Fruit fly (Drosophila melanogaster) whole organism, embryonic: ENCODE results near the gene BomT3.

ENCODE experiments used
- CG10431 ChIP-seq: fragments of 200-800 bp; sonication (Bioruptor generic); optimal IDR thresholded peaks from 3 replicates; lab custom pipeline; 2018; ENCODE audit warnings: missing biosample characterization, mild to moderate bottlenecking, missing genetic modification characterization
- CG11456 ChIP-seq: fragments of 200-800 bp; sonication (Bioruptor generic); IDR thresholded peaks from 3 replicates; pipeline ENCODE4 v1.3.6; 2022; ENCODE audit warnings: missing biosample characterization, missing genetic modification characterization
- CG11504 ChIP-seq: fragments of 200-800 bp; sonication (Bioruptor generic); optimal IDR thresholded peaks from 3 replicates; lab custom pipeline; 2019; ENCODE audit warnings: missing biosample characterization, mild to moderate bottlenecking, missing genetic modification characterization, moderate library complexity
- CG17186 ChIP-seq: fragments of 200-800 bp; sonication (Bioruptor generic); optimal IDR thresholded peaks from 3 replicates; lab custom pipeline; 2017; ENCODE audit warnings: missing biosample characterization, missing genetic modification reagents, missing genetic modification characterization
- CG1832 ChIP-seq: fragments of 200-800 bp; sonication (Bioruptor generic); optimal IDR thresholded peaks from 2 replicates; lab custom pipeline; 2017; ENCODE audit warnings: missing biosample characterization, mild to moderate bottlenecking, missing genetic modification characterization, inconsistent platforms
- CG31365 ChIP-seq: fragments of 200-800 bp; sonication (Bioruptor generic); optimal IDR thresholded peaks from 2 replicates; lab custom pipeline; 2018; ENCODE audit warnings: missing biosample characterization, mild to moderate bottlenecking, missing genetic modification characterization
- CG32532 ChIP-seq: fragments of 200-800 bp; sonication (Bioruptor generic); IDR thresholded peaks from 2 replicates; pipeline ENCODE4 v1.3.6; 2022; ENCODE audit warnings: missing biosample characterization, missing genetic modification characterization
- CG33557 ChIP-seq: fragments of 200-800 bp; sonication (Bioruptor generic); optimal IDR thresholded peaks from 2 replicates; lab custom pipeline; 2019; ENCODE audit warnings: missing biosample characterization, mild to moderate bottlenecking, missing genetic modification characterization, moderate library complexity
- CG34422 ChIP-seq: fragments of 200-800 bp; sonication (Bioruptor generic); IDR thresholded peaks from 3 replicates; pipeline ENCODE4 v1.3.6; 2022; ENCODE audit warnings: missing biosample characterization, missing genetic modification characterization
- CG3995 ChIP-seq: fragments of 200-800 bp; sonication (Bioruptor generic); optimal IDR thresholded peaks from 3 replicates; lab custom pipeline; 2016; ENCODE audit warnings: missing biosample characterization, missing genetic modification characterization
- CG4730 ChIP-seq: fragments of 200-800 bp; sonication (Bioruptor generic); IDR thresholded peaks from 2 replicates; pipeline ENCODE4 v1.3.6; 2022; ENCODE audit warnings: missing biosample characterization, missing genetic modification characterization
- CG6854 ChIP-seq: fragments of 200-800 bp; sonication (Bioruptor generic); optimal IDR thresholded peaks from 3 replicates; lab custom pipeline; 2017; ENCODE audit warnings: missing biosample characterization, mild to moderate bottlenecking, missing genetic modification characterization
- CG7987 ChIP-seq: fragments of 200-800 bp; sonication (Bioruptor generic); optimal IDR thresholded peaks from 2 replicates; lab custom pipeline; 2018; ENCODE audit warnings: missing biosample characterization, mild to moderate bottlenecking, missing genetic modification characterization, moderate library complexity
- CG8290 ChIP-seq, 3 experiments: fragments of 200-800 bp; sonication (Bioruptor generic); optimal IDR thresholded peaks; 2 replicates each; lab custom pipeline; 2016 to 2019; ENCODE audit warnings: missing biosample characterization in 3 of 3, missing genetic modification characterization in 3 of 3, mild to moderate bottlenecking in 2 of 3, moderate library complexity in 1 of 3
- CG9876 ChIP-seq: fragments of 200-800 bp; sonication (Bioruptor generic); optimal IDR thresholded peaks from 2 replicates; lab custom pipeline; 2016; ENCODE audit warnings: missing biosample characterization, missing genetic modification characterization
- D ChIP-seq, 2 experiments: fragments of 200-800 bp in 1 of 2; fragments of >200 bp in 1 of 2; sonication (Bioruptor generic) in 1 of 2; optimal IDR thresholded peaks; 2 replicates in 1 of 2; 3 replicates in 1 of 2; lab custom pipeline; 2017; ENCODE audit warnings: mild to moderate bottlenecking in 1 of 2, missing biosample characterization in 1 of 2, missing genetic modification characterization in 1 of 2, missing genetic modification reagents in 1 of 2
- Dfd ChIP-seq, 2 experiments: fragments of >200 bp; optimal IDR thresholded peaks; 2 replicates each; lab custom pipeline; 2017; ENCODE audit warnings: missing biosample characterization in 2 of 2, missing genetic modification characterization in 2 of 2
- Hr51 ChIP-seq, 2 experiments: fragments of 200-800 bp; sonication (Bioruptor generic); optimal IDR thresholded peaks; 2 replicates in 1 of 2; 3 replicates in 1 of 2; lab custom pipeline; 2016 to 2018; ENCODE audit warnings: missing biosample characterization in 2 of 2, missing genetic modification characterization in 2 of 2, mild to moderate bottlenecking in 1 of 2, moderate library complexity in 1 of 2
- Max ChIP-seq: fragments of 200-800 bp; sonication (Bioruptor generic); optimal IDR thresholded peaks from 2 replicates; lab custom pipeline; 2016; ENCODE audit warnings: missing biosample characterization, mild to moderate bottlenecking, missing genetic modification characterization
- NFAT ChIP-seq: fragments of 200-800 bp; sonication (Bioruptor generic); IDR thresholded peaks from 2 replicates; pipeline ENCODE4 v1.3.6; 2022; ENCODE audit warnings: missing biosample characterization, missing genetic modification characterization
- Poxn ChIP-seq: fragments of 200-800 bp; sonication (Bioruptor generic); IDR thresholded peaks from 2 replicates; pipeline ENCODE4 v1.3.6; 2022; ENCODE audit warnings: missing biosample characterization, missing genetic modification characterization
- Ravus ChIP-seq: fragments of 200-800 bp; sonication (Bioruptor generic); IDR thresholded peaks from 2 replicates; pipeline ENCODE4 v1.3.6; 2022; ENCODE audit warnings: missing biosample characterization, missing genetic modification characterization
- Rx ChIP-seq: fragments of 200-800 bp; sonication (Bioruptor generic); IDR thresholded peaks from 2 replicates; pipeline ENCODE4 v1.3.6; 2022; ENCODE audit warnings: missing biosample characterization, missing genetic modification characterization
- Side ChIP-seq: fragments of 200-800 bp; sonication (Bioruptor generic); optimal IDR thresholded peaks from 2 replicates; lab custom pipeline; 2016; ENCODE audit warnings: missing biosample characterization, missing genetic modification characterization
- Sox102F ChIP-seq: fragments of 200-800 bp; sonication (Bioruptor generic); optimal IDR thresholded peaks from 2 replicates; lab custom pipeline; 2018; ENCODE audit warnings: missing biosample characterization, mild to moderate bottlenecking, missing genetic modification characterization, moderate library complexity
- ab ChIP-seq: fragments of 200-800 bp; sonication (Bioruptor generic); optimal IDR thresholded peaks from 2 replicates; lab custom pipeline; 2016; ENCODE audit warnings: missing biosample characterization, missing genetic modification characterization
- aop ChIP-seq: fragments of 200-800 bp; sonication (Bioruptor generic); IDR thresholded peaks from 2 replicates; pipeline ENCODE4 v1.3.6; 2022; ENCODE audit warnings: missing biosample characterization, missing genetic modification characterization
- ap ChIP-seq: fragments of 200-800 bp; sonication (Bioruptor generic); IDR thresholded peaks from 2 replicates; pipeline ENCODE4 v1.3.6; 2022; ENCODE audit warnings: missing biosample characterization, missing genetic modification characterization
- dm ChIP-seq: fragments of 200-800 bp; sonication (Bioruptor generic); optimal IDR thresholded peaks from 3 replicates; lab custom pipeline; 2016; ENCODE audit warnings: missing biosample characterization, missing genetic modification characterization
- fd102C ChIP-seq: fragments of 200-800 bp; sonication (Bioruptor generic); optimal IDR thresholded peaks from 2 replicates; lab custom pipeline; 2018; ENCODE audit warnings: missing biosample characterization, mild to moderate bottlenecking, missing genetic modification characterization, moderate library complexity
- fru ChIP-seq: fragments of >200 bp; optimal IDR thresholded peaks from 2 replicates; lab custom pipeline; 2017
- gsb ChIP-seq: fragments of 200-800 bp; sonication (Bioruptor generic); IDR thresholded peaks from 2 replicates; pipeline ENCODE4 v1.3.6; 2022; ENCODE audit warnings: missing biosample characterization, missing genetic modification characterization
- hb ChIP-seq: fragments of 200-800 bp; sonication (Bioruptor generic); IDR thresholded peaks from 3 replicates; pipeline ENCODE4 v1.3.6; 2022; ENCODE audit warnings: missing biosample characterization, missing genetic modification characterization; ENCODE audit not compliant: partially characterized antibody
- her ChIP-seq: fragments of 200-800 bp; sonication (Bioruptor generic); optimal IDR thresholded peaks from 2 replicates; lab custom pipeline; 2016; ENCODE audit warnings: missing biosample characterization, missing genetic modification characterization
- hkb ChIP-seq, 2 experiments: fragments of 200-800 bp in 1 of 2; fragments of >200 bp in 1 of 2; sonication (Bioruptor generic) in 1 of 2; IDR thresholded peaks in 1 of 2; optimal IDR thresholded peaks in 1 of 2; 2 replicates each; pipeline versions ENCODE4 v1.3.6 to Lab custom; 2017 to 2022; ENCODE audit warnings: missing biosample characterization in 1 of 2, missing genetic modification characterization in 1 of 2
- knrl ChIP-seq: fragments of 200-800 bp; sonication (Bioruptor generic); IDR thresholded peaks from 3 replicates; pipeline ENCODE4 v1.3.6; 2022; ENCODE audit warnings: missing biosample characterization, missing genetic modification characterization; ENCODE audit not compliant: partially characterized antibody
- mam ChIP-seq: fragments of 200-800 bp; sonication (Bioruptor generic); optimal IDR thresholded peaks from 3 replicates; lab custom pipeline; 2016; ENCODE audit warnings: missing biosample characterization, missing genetic modification characterization
- nerfin-2 ChIP-seq: fragments of 200-800 bp; sonication (Bioruptor generic); IDR thresholded peaks from 2 replicates; pipeline ENCODE4 v1.3.6; 2022; ENCODE audit warnings: missing biosample characterization, missing genetic modification characterization; ENCODE audit not compliant: partially characterized antibody
- nom ChIP-seq: fragments of 200-800 bp; sonication (Bioruptor generic); optimal IDR thresholded peaks from 2 replicates; lab custom pipeline; 2017; ENCODE audit warnings: missing biosample characterization, missing genetic modification characterization, mild to moderate bottlenecking, moderate library complexity, missing genetic modification reagents
- pb ChIP-seq: fragments of 200-800 bp; sonication (Bioruptor generic); optimal IDR thresholded peaks from 3 replicates; lab custom pipeline; 2016; ENCODE audit warnings: missing biosample characterization, missing genetic modification characterization
- psq ChIP-seq: fragments of 200-800 bp; sonication (Bioruptor generic); optimal IDR thresholded peaks from 2 replicates; lab custom pipeline; 2017; ENCODE audit warnings: missing biosample characterization, missing genetic modification characterization
- pzg ChIP-seq: fragments of 200-800 bp; sonication (Bioruptor generic); optimal IDR thresholded peaks from 3 replicates; lab custom pipeline; 2018; ENCODE audit warnings: missing biosample characterization, mild to moderate bottlenecking, missing genetic modification characterization, moderate library complexity
- schlank ChIP-seq: fragments of 200-800 bp; sonication (Bioruptor generic); optimal IDR thresholded peaks from 2 replicates; lab custom pipeline; 2018; ENCODE audit warnings: missing biosample characterization, mild to moderate bottlenecking, missing genetic modification characterization
- shn ChIP-seq: fragments of 200-800 bp; sonication (Bioruptor generic); optimal IDR thresholded peaks from 3 replicates; lab custom pipeline; 2016; ENCODE audit warnings: missing biosample characterization, missing genetic modification characterization
- slbo ChIP-seq: fragments of 200-800 bp; sonication (Bioruptor generic); IDR thresholded peaks from 2 replicates; pipeline ENCODE4 v1.3.6; 2022; ENCODE audit warnings: missing biosample characterization, missing genetic modification characterization
- sna ChIP-seq: fragments of 200-800 bp; sonication (Bioruptor generic); IDR thresholded peaks from 2 replicates; pipeline ENCODE4 v1.3.6; 2022; ENCODE audit warnings: missing biosample characterization, missing genetic modification characterization; ENCODE audit not compliant: partially characterized antibody
- tll ChIP-seq, 2 experiments: fragments of 200-800 bp in 1 of 2; fragments of >200 bp in 1 of 2; sonication (Bioruptor generic) in 1 of 2; optimal IDR thresholded peaks; 2 replicates each; lab custom pipeline; 2017 to 2019; ENCODE audit warnings: missing biosample characterization in 2 of 2, missing genetic modification characterization in 2 of 2, mild to moderate bottlenecking in 1 of 2, moderate library complexity in 1 of 2
- toy ChIP-seq: fragments of 200-800 bp; sonication (Bioruptor generic); IDR thresholded peaks from 2 replicates; pipeline ENCODE4 v1.3.6; 2022; ENCODE audit warnings: missing biosample characterization, missing genetic modification characterization

The BomT3 gene

dm6 chr3R:22041625-22042282 is 44.4 kb downstream of the BomT3 start, which contains the start of gene how (continued):
- peak in 1 of 2 experiments; percentile 95 for TF ChIP-seq tll (GFP tag; optimal IDR thresholded peaks at IDR 0.05; lab: Kevin White, UChicago)
- TF ChIP-seq Hr51 (GFP tag; optimal IDR thresholded peaks at IDR 0.05; lab: Kevin White, UChicago) = peak; percentile 9 to 31
- TF ChIP-seq Max (GFP tag; lab: Kevin White, UChicago) = peak; percentile 26
- no peak for TF ChIP-seq CG6854 (GFP tag; lab: Kevin White, UChicago)
- TF ChIP-seq fru (lab: Kevin White, UChicago) = no peak
- peak; percentile 40 for TF ChIP-seq CG11504 (tag; lab: Kevin White, UChicago)
- TF ChIP-seq ab (GFP tag; lab: Kevin White, UChicago) = no peak
- peak; percentile 69 for TF ChIP-seq pzg
- TF ChIP-seq CG11456 (GFP tag; lab: Robert Waterston, UW) = 0 out of 3 replicates have a peak, but pooled peaks have one; percentile 41
- no peak for TF ChIP-seq Dfd (GFP tag; optimal IDR thresholded peaks at IDR 0.05; lab: Kevin White, UChicago)
- TF ChIP-seq Poxn (GFP tag; lab: Robert Waterston, UW) = no peak
- peak; percentile 36 for TF ChIP-seq CG10431 (GFP tag; lab: Kevin White, UChicago)
- TF ChIP-seq sna (GFP tag; lab: Robert Waterston, UW) = no peak
- no peak for TF ChIP-seq Side (GFP tag; lab: Kevin White, UChicago)
- no peak for TF ChIP-seq NFAT (GFP tag; lab: Robert Waterston, UW)
- TF ChIP-seq nom (GFP tag; lab: Kevin White, UChicago) = peak; percentile 36
- no peak for TF ChIP-seq aop (GFP tag; lab: Robert Waterston, UW)
- TF ChIP-seq Sox102F (GFP tag; lab: Kevin White, UChicago) = no peak
- peak; percentile 47 for TF ChIP-seq mam (GFP tag; lab: Kevin White, UChicago)
- peak; percentile 66 for TF ChIP-seq pb (GFP tag; lab: Kevin White, UChicago)
- no peak for TF ChIP-seq CG34422
- peak; percentile 7 for TF ChIP-seq psq (GFP tag; lab: Kevin White, UChicago)
- TF ChIP-seq CG3995 (GFP tag; lab: Kevin White, UChicago) = no peak
- no peak for TF ChIP-seq CG4730 (GFP tag; lab: Robert Waterston, UW)
- TF ChIP-seq Rx (GFP tag; lab: Robert Waterston, UW) = no peak
- no peak for TF ChIP-seq gsb (GFP tag; lab: Robert Waterston, UW)
- no peak for TF ChIP-seq nerfin-2 (GFP tag; lab: Robert Waterston, UW)
- no peak for TF ChIP-seq dm (GFP tag; lab: Kevin White, UChicago)
- TF ChIP-seq CG8290 (GFP tag; optimal IDR thresholded peaks at IDR 0.05; lab: Kevin White, UChicago) = peak; percentile 47
- peak in 1 of 2 experiments; percentile 48 for TF ChIP-seq CG8290 (tag; optimal IDR thresholded peaks at IDR 0.05; lab: Kevin White, UChicago)
- no peak for TF ChIP-seq CG9876 (GFP tag; lab: Kevin White, UChicago)
- TF ChIP-seq Ravus (GFP tag; lab: Robert Waterston, UW) = no peak
- TF ChIP-seq fd102C (GFP tag; lab: Kevin White, UChicago) = no peak
- TF ChIP-seq hkb (optimal IDR thresholded peaks at IDR 0.05; lab: Kevin White, UChicago) = no peak
- no peak for TF ChIP-seq hkb (GFP tag; IDR thresholded peaks at IDR 0.05; lab: Robert Waterston, UW)
- TF ChIP-seq slbo (GFP tag; lab: Robert Waterston, UW) = peak; percentile 38; the same call in 1 of the 2 replicates
- no peak for TF ChIP-seq schlank (tag; lab: Kevin White, UChicago)
- TF ChIP-seq hb = no peak
- TF ChIP-seq ap (GFP tag; lab: Robert Waterston, UW) = no peak
- 0 out of 2 replicates have a peak, but pooled peaks have one; percentile 5 for TF ChIP-seq CG32532 (GFP tag; lab: Robert Waterston, UW)
- TF ChIP-seq shn (GFP tag; lab: Kevin White, UChicago) = peak; percentile 11
- TF ChIP-seq knrl (GFP tag; lab: Robert Waterston, UW) = no peak
- TF ChIP-seq toy (GFP tag; lab: Robert Waterston, UW) = no peak
- TF ChIP-seq CG17186 = peak; percentile 84
- no peak for TF ChIP-seq CG7987 (GFP tag; lab: Kevin White, UChicago)
- no peak for TF ChIP-seq D (optimal IDR thresholded peaks at IDR 0.05; lab: Kevin White, UChicago)
- TF ChIP-seq D (GFP tag; optimal IDR thresholded peaks at IDR 0.05; lab: Kevin White, UChicago) = no peak
- TF ChIP-seq her (GFP tag; lab: Kevin White, UChicago) = no peak
- no peak for TF ChIP-seq CG1832 (GFP tag; lab: Kevin White, UChicago)
- no peak for TF ChIP-seq CG31365 (tag; lab: Kevin White, UChicago)
- TF ChIP-seq CG33557 = peak; percentile 43
